Fruit fly (Drosophila melanogaster) whole organism, embryonic: Measurements from ENCODE around the gene CG31365.

Experiments
- Ada2b ChIP-seq: fragments of 200-800 bp; sonication (Bioruptor generic); IDR thresholded peaks from 2 replicates; pipeline ENCODE4 v1.3.6; 2022; ENCODE audit warnings: missing biosample characterization, missing genetic modification characterization
- Atf6 ChIP-seq: fragments of 200-800 bp; sonication (Bioruptor generic); IDR thresholded peaks from 2 replicates; pipeline ENCODE4 v1.3.6; 2022; ENCODE audit warnings: missing biosample characterization, missing genetic modification characterization
- Awh ChIP-seq: fragments of 200-800 bp; sonication (Bioruptor generic); IDR thresholded peaks from 2 replicates; pipeline ENCODE4, ENCODE4 v1.3.6; 2022; ENCODE audit warnings: missing biosample characterization, missing genetic modification characterization
- Bgb ChIP-seq: fragments of 200-800 bp; sonication (Bioruptor generic); IDR thresholded peaks from 2 replicates; pipeline ENCODE4 v1.3.6; 2022; ENCODE audit warnings: missing biosample characterization, missing genetic modification characterization; ENCODE audit not compliant: partially characterized antibody
- BtbVII ChIP-seq: fragments of 200-800 bp; sonication (Bioruptor generic); optimal IDR thresholded peaks from 3 replicates; lab custom pipeline; 2017; ENCODE audit warnings: missing biosample characterization, mild to moderate bottlenecking, missing genetic modification characterization
- CG10147 ChIP-seq: fragments of 200-800 bp; sonication (Bioruptor generic); optimal IDR thresholded peaks from 2 replicates; lab custom pipeline; 2019; ENCODE audit warnings: missing biosample characterization, mild to moderate bottlenecking, missing genetic modification characterization, moderate library complexity
- CG11695 ChIP-seq: fragments of 200-800 bp; sonication (Bioruptor generic); IDR thresholded peaks from 3 replicates; pipeline ENCODE4 v1.3.6; 2022; ENCODE audit warnings: missing biosample characterization, missing genetic modification characterization
- CG11723 ChIP-seq: fragments of 200-800 bp; sonication (Bioruptor generic); optimal IDR thresholded peaks from 2 replicates; lab custom pipeline; 2017; ENCODE audit warnings: missing biosample characterization, mild to moderate bottlenecking, missing genetic modification characterization
- CG12071 ChIP-seq: fragments of 200-800 bp; sonication (Bioruptor generic); optimal IDR thresholded peaks from 3 replicates; lab custom pipeline; 2018; ENCODE audit warnings: missing biosample characterization, mild to moderate bottlenecking, missing genetic modification characterization
- CG12104 ChIP-seq: fragments of 200-800 bp; sonication (Bioruptor generic); optimal IDR thresholded peaks from 3 replicates; lab custom pipeline; 2016; ENCODE audit warnings: missing biosample characterization, missing genetic modification characterization
- CG13624 ChIP-seq: fragments of 200-800 bp; sonication (Bioruptor generic); optimal IDR thresholded peaks from 2 replicates; lab custom pipeline; 2016; ENCODE audit warnings: missing biosample characterization, missing genetic modification characterization
- CG15073 ChIP-seq: fragments of 200-800 bp; sonication (Bioruptor generic); optimal IDR thresholded peaks from 2 replicates; lab custom pipeline; 2016; ENCODE audit warnings: missing biosample characterization, missing genetic modification characterization
- CG1602 ChIP-seq: fragments of 200-800 bp; sonication (Bioruptor generic); optimal IDR thresholded peaks from 3 replicates; lab custom pipeline; 2016; ENCODE audit warnings: missing biosample characterization, missing genetic modification characterization
- CG2199 ChIP-seq: fragments of 200-800 bp; sonication (Bioruptor generic); IDR thresholded peaks from 3 replicates; pipeline ENCODE4 v1.3.6; 2022; ENCODE audit warnings: missing biosample characterization, missing genetic modification characterization
- CG32767 ChIP-seq: fragments of 200-800 bp; sonication (Bioruptor generic); IDR thresholded peaks from 2 replicates; pipeline ENCODE4 v1.3.6; 2022; ENCODE audit warnings: missing biosample characterization, missing genetic modification characterization
- CG42726 ChIP-seq: fragments of 200-800 bp; sonication (Bioruptor generic); IDR thresholded peaks from 2 replicates; pipeline ENCODE4 v1.3.6; 2022; ENCODE audit warnings: missing biosample characterization, missing genetic modification characterization; ENCODE audit not compliant: partially characterized antibody
- CG4328 ChIP-seq: fragments of 200-800 bp; sonication (Bioruptor generic); optimal IDR thresholded peaks from 3 replicates; lab custom pipeline; 2017; ENCODE audit warnings: missing biosample characterization, missing genetic modification reagents, missing genetic modification characterization
- CG4820 ChIP-seq: fragments of 200-800 bp; sonication (Bioruptor generic); optimal IDR thresholded peaks from 3 replicates; lab custom pipeline; 2016; ENCODE audit warnings: missing biosample characterization, missing genetic modification characterization
- CG6654 ChIP-seq: fragments of 200-800 bp; sonication (Bioruptor generic); optimal IDR thresholded peaks from 2 replicates; lab custom pipeline; 2017; ENCODE audit warnings: missing biosample characterization, mild to moderate bottlenecking, missing genetic modification characterization
- CG6765 ChIP-seq: fragments of 200-800 bp; sonication (Bioruptor generic); optimal IDR thresholded peaks from 3 replicates; lab custom pipeline; 2017; ENCODE audit warnings: missing biosample characterization, mild to moderate bottlenecking, missing genetic modification characterization
- CG9609 ChIP-seq: fragments of 200-800 bp; sonication (Bioruptor generic); optimal IDR thresholded peaks from 3 replicates; lab custom pipeline; 2016; ENCODE audit warnings: missing biosample characterization, missing genetic modification characterization
- CG9932 ChIP-seq: fragments of 200-800 bp; sonication (Bioruptor generic); IDR thresholded peaks from 2 replicates; pipeline ENCODE4 v1.3.6; 2022; ENCODE audit warnings: missing biosample characterization, missing genetic modification characterization
- D19B ChIP-seq: fragments of 200-800 bp; sonication (Bioruptor generic); optimal IDR thresholded peaks from 2 replicates; lab custom pipeline; 2017; ENCODE audit warnings: missing biosample characterization, mild to moderate bottlenecking, missing genetic modification characterization
- Fer3 ChIP-seq: fragments of 200-800 bp; sonication (Bioruptor generic); optimal IDR thresholded peaks from 2 replicates; lab custom pipeline; 2018; ENCODE audit warnings: missing biosample characterization, mild to moderate bottlenecking, missing genetic modification characterization, moderate library complexity
- Hmx ChIP-seq: fragments of 200-800 bp; sonication (Bioruptor generic); optimal IDR thresholded peaks from 2 replicates; lab custom pipeline; 2016; ENCODE audit warnings: missing biosample characterization, missing genetic modification characterization
- Hr51 ChIP-seq, 2 experiments: fragments of 200-800 bp; sonication (Bioruptor generic); optimal IDR thresholded peaks; 2 replicates in 1 of 2; 3 replicates in 1 of 2; lab custom pipeline; 2016 to 2018; ENCODE audit warnings: missing biosample characterization in 2 of 2, missing genetic modification characterization in 2 of 2, mild to moderate bottlenecking in 1 of 2, moderate library complexity in 1 of 2
- Mad ChIP-seq: fragments of 200-800 bp; sonication (Bioruptor generic); optimal IDR thresholded peaks from 2 replicates; lab custom pipeline; 2016; ENCODE audit warnings: missing biosample characterization, missing genetic modification characterization
- NC2α ChIP-seq: fragments of 200-800 bp; sonication (Bioruptor generic); optimal IDR thresholded peaks from 2 replicates; lab custom pipeline; 2016; ENCODE audit warnings: missing biosample characterization, missing genetic modification characterization
- Sry-β ChIP-seq: fragments of 200-800 bp; sonication (Bioruptor generic); optimal IDR thresholded peaks from 2 replicates; lab custom pipeline; 2018; ENCODE audit warnings: missing biosample characterization, mild to moderate bottlenecking, missing genetic modification characterization, moderate library complexity
- Stat92E ChIP-seq, 3 experiments: fragments of >200 bp in 2 of 3; fragments of 200-800 bp in 1 of 3; sonication (Bioruptor generic) in 1 of 3; optimal IDR thresholded peaks; 2 replicates each; lab custom pipeline; 2017 to 2019; ENCODE audit warnings: missing biosample characterization in 3 of 3, missing genetic modification characterization in 3 of 3, mild to moderate bottlenecking in 1 of 3, moderate library complexity in 1 of 3
- Usf ChIP-seq: fragments of 200-800 bp; sonication (Bioruptor generic); optimal IDR thresholded peaks from 2 replicates; lab custom pipeline; 2017; ENCODE audit warnings: missing genotype, missing biosample characterization, missing genetic modification characterization
- YL-1 ChIP-seq: fragments of 200-800 bp; sonication (Bioruptor generic); optimal IDR thresholded peaks from 3 replicates; lab custom pipeline; 2017; ENCODE audit warnings: missing biosample characterization, mild to moderate bottlenecking, missing genetic modification characterization
- ac ChIP-seq: fragments of 200-800 bp; sonication (Bioruptor generic); optimal IDR thresholded peaks from 3 replicates; lab custom pipeline; 2017; ENCODE audit warnings: missing biosample characterization, mild to moderate bottlenecking, missing genetic modification characterization
- bsh ChIP-seq, 2 experiments: fragments of 200-800 bp; sonication (Bioruptor generic); optimal IDR thresholded peaks; 2 replicates each; lab custom pipeline; 2017 to 2018; ENCODE audit warnings: mild to moderate bottlenecking in 2 of 2, missing biosample characterization in 2 of 2, missing genetic modification characterization in 2 of 2, moderate library complexity in 1 of 2
- crol ChIP-seq: fragments of 200-800 bp; sonication (Bioruptor generic); IDR thresholded peaks from 2 replicates; pipeline ENCODE4 v1.3.6; 2022; ENCODE audit warnings: missing biosample characterization, missing genetic modification characterization
- gt ChIP-seq: fragments of 200-800 bp; sonication (Bioruptor generic); IDR thresholded peaks from 2 replicates; pipeline ENCODE4 v1.3.6; 2022; ENCODE audit warnings: missing biosample characterization, missing genetic modification characterization
- hb ChIP-seq: fragments of 200-800 bp; sonication (Bioruptor generic); IDR thresholded peaks from 3 replicates; pipeline ENCODE4 v1.3.6; 2022; ENCODE audit warnings: missing biosample characterization, missing genetic modification characterization; ENCODE audit not compliant: partially characterized antibody
- knrl ChIP-seq: fragments of 200-800 bp; sonication (Bioruptor generic); IDR thresholded peaks from 3 replicates; pipeline ENCODE4 v1.3.6; 2022; ENCODE audit warnings: missing biosample characterization, missing genetic modification characterization; ENCODE audit not compliant: partially characterized antibody
- pita ChIP-seq: fragments of 200-800 bp; sonication (Bioruptor generic); optimal IDR thresholded peaks from 2 replicates; lab custom pipeline; 2017; ENCODE audit warnings: missing biosample characterization, mild to moderate bottlenecking, missing genetic modification characterization
- rib ChIP-seq: fragments of 200-800 bp; sonication (Bioruptor generic); IDR thresholded peaks from 2 replicates; pipeline ENCODE4 v1.3.6; 2022; ENCODE audit warnings: missing biosample characterization, missing genetic modification characterization
- scrt ChIP-seq: fragments of 200-800 bp; sonication (Bioruptor generic); optimal IDR thresholded peaks from 2 replicates; lab custom pipeline; 2018; ENCODE audit warnings: missing biosample characterization, mild to moderate bottlenecking, missing genetic modification characterization, moderate library complexity
- sisA ChIP-seq: fragments of 200-800 bp; sonication (Bioruptor generic); IDR thresholded peaks from 2 replicates; pipeline ENCODE4 v1.3.6; 2022; ENCODE audit warnings: missing biosample characterization, missing genetic modification characterization
- sna ChIP-seq: fragments of 200-800 bp; sonication (Bioruptor generic); IDR thresholded peaks from 2 replicates; pipeline ENCODE4 v1.3.6; 2022; ENCODE audit warnings: missing biosample characterization, missing genetic modification characterization; ENCODE audit not compliant: partially characterized antibody
- ssp ChIP-seq: fragments of 200-800 bp; sonication (Bioruptor generic); IDR thresholded peaks from 2 replicates; pipeline ENCODE4 v1.3.6; 2022; ENCODE audit warnings: missing biosample characterization, missing genetic modification characterization
- sug ChIP-seq: fragments of 200-800 bp; optimal IDR thresholded peaks from 2 replicates; lab custom pipeline; 2019; ENCODE audit warnings: missing biosample characterization, mild to moderate bottlenecking, missing genetic modification characterization, moderate library complexity
- tin ChIP-seq: fragments of 200-800 bp; sonication (Bioruptor generic); optimal IDR thresholded peaks from 3 replicates; lab custom pipeline; 2016; ENCODE audit warnings: missing biosample characterization, missing genetic modification characterization
- tx ChIP-seq: fragments of 200-800 bp; sonication (Bioruptor generic); optimal IDR thresholded peaks from 2 replicates; lab custom pipeline; 2016; ENCODE audit warnings: missing biosample characterization, missing genetic modification characterization
- unc-4 ChIP-seq: fragments of 200-800 bp; sonication (Bioruptor generic); IDR thresholded peaks from 2 replicates; pipeline ENCODE4 v1.3.6; 2022; ENCODE audit warnings: missing biosample characterization, missing genetic modification characterization; ENCODE audit not compliant: partially characterized antibody
- usp ChIP-seq: fragments of >200 bp; optimal IDR thresholded peaks from 2 replicates; lab custom pipeline; 2017; ENCODE audit warnings: missing biosample characterization, missing genetic modification characterization

Gene CG31365

dm6 chr3R:23173393-23173981 is 47.3 kb upstream of the CG31365 start, which contains the start of gene CG46310 (continued):
- TF ChIP-seq CG11723 (GFP tag; lab: Kevin White, UChicago): peak; percentile 16
- peak; percentile 45 for TF ChIP-seq tin
- TF ChIP-seq sisA (GFP tag; lab: Robert Waterston, UW): peak; percentile 75
- TF ChIP-seq bsh (GFP tag; optimal IDR thresholded peaks at IDR 0.05; lab: Kevin White, UChicago): peak; percentile 3 to 55
- TF ChIP-seq rib: peak; percentile 89
- TF ChIP-seq NC2α (GFP tag; lab: Kevin White, UChicago): no peak
- TF ChIP-seq sug (tag; lab: Kevin White, UChicago): peak; percentile 76
- TF ChIP-seq CG13624: no peak
- no peak for TF ChIP-seq CG15073 (GFP tag; lab: Kevin White, UChicago)
- TF ChIP-seq CG4328 (GFP tag; lab: Kevin White, UChicago): peak; percentile 22
- peak; percentile 60; the same call in 1 of the 2 replicates for TF ChIP-seq Awh (GFP tag; lab: Robert Waterston, UW)
- TF ChIP-seq CG6654 (GFP tag; lab: Kevin White, UChicago): peak; percentile 24
- peak; percentile 28 for TF ChIP-seq Mad (GFP tag; lab: Kevin White, UChicago)
- peak; percentile 79 for TF ChIP-seq Ada2b
- TF ChIP-seq sna: no peak
- peak; percentile 28 for TF ChIP-seq CG1602 (GFP tag; lab: Kevin White, UChicago)
- TF ChIP-seq ac (GFP tag; lab: Kevin White, UChicago): no peak
- TF ChIP-seq Fer3 (tag; lab: Kevin White, UChicago): peak; percentile 64
- peak; percentile 34 for TF ChIP-seq Usf (GFP tag; lab: Kevin White, UChicago)
- peak; percentile 25 for TF ChIP-seq CG4820 (GFP tag; lab: Kevin White, UChicago)
- TF ChIP-seq CG12104 (GFP tag; lab: Kevin White, UChicago): peak; percentile 33
- TF ChIP-seq pita (GFP tag; lab: Kevin White, UChicago): no peak
- no peak for TF ChIP-seq knrl
- no peak for TF ChIP-seq CG9609 (GFP tag; lab: Kevin White, UChicago)
- no peak for TF ChIP-seq Sry-β
- 0 out of 2 replicates have a peak, but pooled peaks have one; percentile 15 for TF ChIP-seq gt (GFP tag; lab: Robert Waterston, UW)
- peak; percentile 65 for TF ChIP-seq CG9932
- TF ChIP-seq tx (GFP tag; lab: Kevin White, UChicago): no peak
- TF ChIP-seq ssp (GFP tag; lab: Robert Waterston, UW): peak; percentile 75
- TF ChIP-seq CG11695 (GFP tag; lab: Robert Waterston, UW): peak; percentile 87
- peak; percentile 33 for TF ChIP-seq D19B (GFP tag; lab: Kevin White, UChicago)
- 0 out of 3 replicates have a peak, but pooled peaks have one; percentile 26 for TF ChIP-seq CG2199 (GFP tag; lab: Robert Waterston, UW)
- TF ChIP-seq hb (GFP tag; lab: Robert Waterston, UW): no peak
- no peak for TF ChIP-seq scrt
- TF ChIP-seq crol (GFP tag; lab: Robert Waterston, UW): peak; percentile 36; the same call in 1 of the 2 replicates
- TF ChIP-seq Stat92E (GFP tag; optimal IDR thresholded peaks at IDR 0.05; lab: Kevin White, UChicago): no peak
- 0 out of 2 replicates have a peak, but pooled peaks have one; percentile 12 for TF ChIP-seq unc-4 (GFP tag; lab: Robert Waterston, UW)
- TF ChIP-seq Bgb (GFP tag; lab: Robert Waterston, UW): peak; percentile 41; the same call in 1 of the 2 replicates
- TF ChIP-seq CG42726 (GFP tag; lab: Robert Waterston, UW): no peak
- no peak for TF ChIP-seq YL-1 (GFP tag; lab: Kevin White, UChicago)
- no peak for TF ChIP-seq Hmx
- TF ChIP-seq Hr51 (GFP tag; optimal IDR thresholded peaks at IDR 0.05; lab: Kevin White, UChicago): peak in 1 of 2 experiments; percentile 70
- peak; percentile 38 for TF ChIP-seq CG10147 (GFP tag; lab: Kevin White, UChicago)
- TF ChIP-seq Atf6 (GFP tag; lab: Robert Waterston, UW): peak; percentile 81
- TF ChIP-seq CG12071 (GFP tag; lab: Kevin White, UChicago): peak; percentile 56
- TF ChIP-seq CG32767 (GFP tag; lab: Robert Waterston, UW): 0 out of 2 replicates have a peak, but pooled peaks have one; percentile 7
- TF ChIP-seq usp (GFP tag; lab: Kevin White, UChicago): no peak
- peak; percentile 17 for TF ChIP-seq CG6765 (GFP tag; lab: Kevin White, UChicago)
- peak; percentile 63 for TF ChIP-seq BtbVII
